Worm (Caenorhabditis elegans) whole organism, mixed stage, embryonic: Measurements from ENCODE around the gene hsp-6.

ENCODE experiments used
- cnd-1 ChIP-seq: fragments of 200-800 bp; sonication (Bioruptor generic); optimal IDR thresholded peaks from 2 replicates; lab custom pipeline; 2018; ENCODE audit warnings: mild to moderate bottlenecking, missing genetic modification characterization, missing compliant biosample characterization
- elt-1 ChIP-seq: sonication (generic microtip); optimal IDR thresholded peaks from 2 replicates; lab custom pipeline; 2017; ENCODE audit warnings: missing genetic modification characterization, mild to moderate bottlenecking, missing compliant biosample characterization, antibody characterized with exemption, moderate library complexity, borderline replicate concordance; ENCODE audit not compliant: insufficient read depth
- hlh-1 ChIP-seq: fragments of 150-350 bp; optimal IDR thresholded peaks from 2 replicates; lab custom pipeline; 2014; ENCODE audit warnings: missing biosample characterization, missing genetic modification reagents, missing genetic modification characterization
- mab-5 ChIP-seq: fragments of 150-350 bp; optimal IDR thresholded peaks from 2 replicates; lab custom pipeline; 2014; ENCODE audit warnings: missing biosample characterization, missing genetic modification characterization
- nhr-2 ChIP-seq: fragments of 150-350 bp; optimal IDR thresholded peaks from 2 replicates; lab custom pipeline; 2014; ENCODE audit warnings: missing biosample characterization, missing genetic modification characterization
- nhr-28 ChIP-seq: fragments of 150-350 bp; optimal IDR thresholded peaks from 2 replicates; lab custom pipeline; 2014; ENCODE audit warnings: missing biosample characterization, missing genetic modification characterization
- sptf-1 ChIP-seq: sonication (generic microtip); optimal IDR thresholded peaks from 2 replicates; lab custom pipeline; 2017; ENCODE audit warnings: mild to moderate bottlenecking, missing genetic modification characterization, moderate library complexity, missing compliant biosample characterization
- tbx-8 ChIP-seq: fragments of 200-800 bp; sonication (Bioruptor generic); optimal IDR thresholded peaks from 2 replicates; lab custom pipeline; 2018; ENCODE audit warnings: mild to moderate bottlenecking, missing genetic modification characterization, moderate library complexity, missing compliant biosample characterization
- unc-120 ChIP-seq: sonication (generic microtip); optimal IDR thresholded peaks from 2 replicates; lab custom pipeline; 2017; ENCODE audit warnings: missing genetic modification characterization, missing compliant biosample characterization; ENCODE audit not compliant: poor library complexity, severe bottlenecking
- unc-62 ChIP-seq: fragments of 150-350 bp; optimal IDR thresholded peaks from 2 replicates; lab custom pipeline; 2014; ENCODE audit warnings: missing biosample characterization, missing genetic modification reagents, missing genetic modification characterization

Gene hsp-6

DNA sequence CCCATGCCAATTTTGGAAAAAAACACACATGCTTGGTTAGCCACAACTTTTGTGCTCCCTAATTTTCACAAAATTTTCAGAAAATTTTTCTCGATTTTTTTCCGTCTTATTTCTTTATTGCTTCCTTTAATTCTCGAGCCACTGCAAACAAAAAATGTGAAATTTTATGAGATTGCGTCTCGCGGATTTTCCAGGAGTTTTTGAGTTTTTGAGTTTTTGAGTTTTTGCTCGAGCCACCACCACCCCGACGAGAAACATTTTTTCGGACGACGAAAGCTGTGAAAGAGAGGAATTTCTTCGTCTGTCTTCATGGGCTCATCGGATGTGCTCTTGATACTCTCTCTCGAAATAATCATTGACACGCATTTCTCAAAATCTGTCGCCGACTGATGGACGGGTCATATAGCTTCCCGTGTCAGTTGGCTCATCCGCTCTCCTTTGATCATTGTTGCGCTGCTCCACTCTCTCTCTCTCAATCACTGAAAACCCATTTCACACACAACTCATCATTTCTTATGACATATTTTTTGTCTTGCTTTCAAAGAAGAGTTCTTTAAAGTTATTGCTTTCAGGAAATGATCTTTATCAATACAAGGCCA lies 49.1 kb downstream of the hsp-6 start, which contains the start of gene C18G1.1:
C18G1.1 (plus strand) TSS at position 573 of the 599 bp plus-strand sequence.
- TF ChIP-seq nhr-2 (tag; lab: Kevin White, UChicago): no peak
- TF ChIP-seq sptf-1: no peak
- peak; percentile 26 for TF ChIP-seq unc-120 (tag; lab: Kevin White, UChicago)
- peak; percentile 89 for TF ChIP-seq hlh-1 (tag; lab: Kevin White, UChicago)
- TF ChIP-seq elt-1 (tag; lab: Kevin White, UChicago): no peak
- no peak for TF ChIP-seq tbx-8 (GFP tag; lab: Kevin White, UChicago)
- no peak for TF ChIP-seq mab-5
- peak; percentile 99 for TF ChIP-seq unc-62 (GFP tag; lab: Kevin White, UChicago)
- no peak for TF ChIP-seq nhr-28 (tag; lab: Kevin White, UChicago)

DNA sequence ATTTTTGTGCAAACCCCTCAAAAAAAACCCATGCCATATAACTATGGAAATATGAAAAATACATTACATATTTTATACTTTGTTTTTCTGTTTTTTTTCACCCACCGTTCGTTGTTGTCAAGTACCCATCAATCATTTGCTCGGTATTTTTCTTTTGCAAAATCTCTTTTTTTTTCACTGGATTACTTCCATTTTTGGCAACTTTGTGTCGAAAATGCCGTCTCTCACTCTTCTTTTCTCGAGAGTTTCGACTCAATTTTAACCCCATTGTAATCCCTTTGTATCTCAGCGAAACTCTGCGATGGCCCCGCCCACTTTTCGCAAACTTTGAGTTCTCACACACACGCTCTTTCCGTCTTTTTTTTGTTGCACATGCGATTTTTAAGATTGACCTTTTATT lies 51.4 kb downstream of the hsp-6 start:
- TF ChIP-seq elt-1 (tag; lab: Kevin White, UChicago) (no peak), cnd-1 (tag; lab: Kevin White, UChicago) (no peak), unc-120 (tag; lab: Kevin White, UChicago) (peak; percentile 29)
